Fruit fly (Drosophila melanogaster): ENCODE measurements around the gene Pgm1.
A peak's percentile ranks its signal among the peaks of the same experiment; 100 is the strongest.

dm6 chr3L:16128973-16129745 is 828 bp upstream of the Pgm1 start, which contains the start of gene SsRbeta:
- TF ChIP-seq CTCF (optimal IDR thresholded peaks at IDR 0.05) (peak in 1 of 2 experiments; percentile 35), CG8478 (optimal IDR thresholded peaks at IDR 0.05) (no peak)
